Worm (Caenorhabditis elegans) whole organism, L4 larva: ENCODE data around the gene dhs-5.

ENCODE experiments used
- T26A8.4 ChIP-seq: fragments of 200-800 bp; sonication (Bioruptor generic); IDR thresholded peaks from 2 replicates; pipeline ENCODE4 v1.3.6; 2022; ENCODE audit warnings: missing genetic modification characterization, missing compliant biosample characterization
- aha-1 ChIP-seq: fragments of 150-350 bp; peaks from one replicate; lab custom pipeline; 2014; ENCODE audit warnings: missing biosample characterization, missing genetic modification characterization
- ama-1 ChIP-seq: fragments of 150-350 bp; optimal IDR thresholded peaks from 2 replicates; lab custom pipeline; 2014; ENCODE audit warnings: inconsistent platforms, mixed read lengths
- dmd-6 ChIP-seq: fragments of 200-800 bp; sonication (Bioruptor generic); IDR thresholded peaks from 2 replicates; pipeline ENCODE4 v1.3.6; 2022; ENCODE audit warnings: missing genetic modification reagents, missing genetic modification characterization, missing compliant biosample characterization
- dve-1 ChIP-seq: sonication (generic microtip); optimal IDR thresholded peaks from 2 replicates; lab custom pipeline; 2017; ENCODE audit warnings: antibody characterized with exemption, mild to moderate bottlenecking, missing genetic modification characterization, missing compliant biosample characterization; ENCODE audit not compliant: insufficient read depth
- fkh-10 ChIP-seq: fragments of 150-350 bp; optimal IDR thresholded peaks from 2 replicates; lab custom pipeline; 2014; ENCODE audit warnings: missing biosample characterization, missing genetic modification reagents, missing genetic modification characterization
- jun-1 ChIP-seq: fragments of 150-350 bp; optimal IDR thresholded peaks from 2 replicates; lab custom pipeline; 2014; ENCODE audit warnings: missing biosample characterization, missing genetic modification reagents, missing genetic modification characterization
- mxl-2 ChIP-seq: fragments of 200-800 bp; sonication (Bioruptor generic); conservative IDR thresholded peaks from 2 replicates; pipeline ENCODE4 v1.3.6; 2022; ENCODE audit warnings: missing genetic modification reagents, missing genetic modification characterization, missing compliant biosample characterization
- nhr-6 ChIP-seq: fragments of 150-350 bp; optimal IDR thresholded peaks from 2 replicates; lab custom pipeline; 2014; ENCODE audit warnings: missing biosample characterization, missing genetic modification characterization
- nhr-76 ChIP-seq: fragments of 150-350 bp; optimal IDR thresholded peaks from 2 replicates; lab custom pipeline; 2014; ENCODE audit warnings: missing biosample characterization, missing genetic modification characterization
- tag-97 ChIP-seq: fragments of 200-800 bp; sonication (Bioruptor generic); IDR thresholded peaks from 2 replicates; pipeline ENCODE4 v1.3.6; 2022; ENCODE audit warnings: missing genetic modification characterization, missing compliant biosample characterization

DNA sequence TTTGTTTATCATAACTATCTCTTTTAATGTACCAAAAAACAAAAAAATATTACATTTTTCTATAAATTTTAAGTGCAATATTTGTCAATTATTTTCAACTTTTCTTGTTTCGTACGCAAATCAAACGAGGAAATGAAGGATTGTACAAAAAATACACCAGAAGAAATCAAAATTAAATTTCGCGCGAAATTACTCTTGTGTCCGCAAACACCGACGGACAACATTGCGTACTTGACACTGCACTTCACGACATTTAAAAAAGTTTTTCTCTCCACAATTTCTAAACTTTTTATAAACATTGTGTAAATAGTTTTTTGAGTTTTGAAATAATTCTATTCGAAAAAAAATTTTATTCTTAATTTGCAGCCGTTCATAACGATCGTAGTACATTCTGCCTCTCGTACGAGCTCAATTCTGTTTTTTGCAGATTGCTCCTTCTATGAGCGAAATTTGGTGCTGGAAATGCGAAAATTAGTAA, 20.3 kb downstream of the dhs-5 start, which contains the start of gene mrps-16:
- no peak for TF ChIP-seq fkh-10
- no peak for TF ChIP-seq dmd-6 (GFP tag; lab: Robert Waterston, UW)
- no peak for TF ChIP-seq mxl-2 (GFP tag; lab: Robert Waterston, UW)
- TF ChIP-seq aha-1 (tag; lab: Kevin White, UChicago), result peak; percentile 89
- peak; percentile 30 for TF ChIP-seq nhr-6
- no peak for TF ChIP-seq nhr-76 (tag; lab: Kevin White, UChicago)
- TF ChIP-seq T26A8.4 (GFP tag; lab: Robert Waterston, UW), result no peak
- no peak for TF ChIP-seq tag-97 (GFP tag; lab: Robert Waterston, UW)
- TF ChIP-seq ama-1 (lab: Kevin White, UChicago), result no peak
- TF ChIP-seq jun-1 (tag; lab: Kevin White, UChicago), result no peak
- TF ChIP-seq dve-1 (tag; lab: Kevin White, UChicago), result peak; percentile 68
